Fruit fly (Drosophila melanogaster): ENCODE results near the gene CG5568.

- TF ChIP-seq CG10348 (GFP tag; IDR thresholded peaks at IDR 0.05), result no peak
- TF ChIP-seq Snoo (tag; optimal IDR thresholded peaks at IDR 0.05), result no peak
- TF ChIP-seq CG12605 (GFP tag; IDR thresholded peaks at IDR 0.05), result no peak
- TF ChIP-seq rn (GFP tag; IDR thresholded peaks at IDR 0.05), result no peak
- TF ChIP-seq CG8301 (tag; optimal IDR thresholded peaks at IDR 0.05), result peak; percentile 46
- TF ChIP-seq CG17806 (tag; optimal IDR thresholded peaks at IDR 0.05), result no peak
- TF ChIP-seq EcR (GFP tag; optimal IDR thresholded peaks at IDR 0.05), result no peak
- TF ChIP-seq fd96Ca (GFP tag; IDR thresholded peaks at IDR 0.05), result no peak; the same call in 2 of the 3 replicates
- TF ChIP-seq CG4496 (GFP tag; IDR thresholded peaks at IDR 0.05), result no peak
- no peak for TF ChIP-seq Pif1A (GFP tag; optimal IDR thresholded peaks at IDR 0.05)
These were observed 16.2 kb upstream of the CG5568 start for dm6 chr3L:5855098-5855497.

Data from whole organism, pupa.